Worm (Caenorhabditis elegans): Measurements from ENCODE around the gene ZK402.1.
A peak's percentile ranks its signal among the peaks of the same experiment; 100 is the strongest.
"Not testable (repeated sequence)": the region's sequence is repeated elsewhere in the genome, so short reads cannot be mapped to it uniquely, and the experiment has no call there.

The ZK402.1 gene

DNA sequence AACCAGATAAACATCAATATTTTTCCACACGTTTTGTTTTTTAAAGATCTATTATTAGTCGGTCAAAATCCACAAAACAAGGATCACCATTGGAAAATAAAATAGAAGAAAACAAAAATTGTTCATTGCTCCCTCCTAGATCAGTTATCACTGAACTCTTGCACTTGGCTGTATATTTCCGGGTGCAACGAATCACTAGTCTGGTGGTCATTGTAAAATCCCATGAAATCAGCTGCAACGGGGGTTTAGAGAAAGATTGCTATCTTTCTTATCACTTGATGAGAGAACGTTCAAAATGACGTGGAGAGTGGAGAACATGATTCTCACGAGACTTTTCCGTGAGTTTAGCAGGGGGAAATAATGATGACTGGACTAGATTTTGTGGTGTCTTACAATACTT is 8.3 kb upstream of the ZK402.1 start (continued):
- TF ChIP-seq grh-1 (GFP tag; IDR thresholded peaks at IDR 0.05) (no peak), dpl-1 (GFP tag; optimal IDR thresholded peaks at IDR 0.05) (no peak), egl-13 (tag; optimal IDR thresholded peaks at IDR 0.05) (no peak), hpl-2 (GFP tag; optimal IDR thresholded peaks at IDR 0.05) (no peak), lin-39 (tag; optimal IDR thresholded peaks at IDR 0.05) (no peak), elt-3 (tag; optimal IDR thresholded peaks at IDR 0.05) (peak in 1 of 6 experiments; percentile 87), sptf-1 (tag; optimal IDR thresholded peaks at IDR 0.05) (no peak), swsn-7 (tag; optimal IDR thresholded peaks at IDR 0.05) (no peak), lin-14 (GFP tag; optimal IDR thresholded peaks at IDR 0.05) (peak; percentile 40), nhr-19 (GFP tag; conservative IDR thresholded peaks at IDR 0.05) (peak; percentile 71), nhr-90 (tag; optimal IDR thresholded peaks at IDR 0.05; ENCODE audit: poor library complexity) (no peak), sox-4 (tag; optimal IDR thresholded peaks at IDR 0.05) (no peak), unc-86 (tag; optimal IDR thresholded peaks at IDR 0.05) (no peak), ztf-4 (tag; optimal IDR thresholded peaks at IDR 0.05) (no peak), rnt-1 (tag; optimal IDR thresholded peaks at IDR 0.05) (peak; percentile 39)

DNA sequence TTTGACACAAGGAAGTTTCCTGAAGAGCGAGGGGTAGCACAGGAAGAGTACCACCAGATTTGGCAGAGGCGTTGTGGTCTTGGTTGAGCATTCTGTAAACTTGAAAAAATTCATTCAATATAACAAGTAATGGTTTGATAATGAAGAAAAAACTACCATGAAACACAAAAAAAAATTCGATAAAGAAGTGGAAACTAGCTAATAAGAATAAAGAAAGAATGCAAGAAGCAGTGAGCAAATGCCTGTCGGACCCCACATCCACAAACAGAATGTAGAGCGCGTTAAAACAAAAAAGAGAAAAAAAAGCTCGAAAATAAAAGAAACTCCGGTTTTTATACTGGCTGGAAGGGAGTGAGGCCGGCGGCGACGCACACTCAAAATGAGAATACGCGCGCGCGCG is 6.6 kb upstream of the ZK402.1 start, which contains the start of gene H39E20.1:
Gene H39E20.1 (minus strand): TSS at position 101 of the 400 bp plus-strand sequence.
- no peak for TF ChIP-seq fkh-10 (GFP tag; optimal IDR thresholded peaks at IDR 0.05)
- TF ChIP-seq lin-35 (GFP tag; optimal IDR thresholded peaks at IDR 0.05): no peak
- no peak for TF ChIP-seq nhr-11 (tag; optimal IDR thresholded peaks at IDR 0.05)
- TF ChIP-seq ets-5 (GFP tag; IDR thresholded peaks at IDR 0.05): no peak
- TF ChIP-seq alr-1 (tag; optimal IDR thresholded peaks at IDR 0.05; ENCODE audit: borderline replicate concordance): no peak
- no peak for TF ChIP-seq efl-1 (optimal IDR thresholded peaks at IDR 0.05)
- TF ChIP-seq efl-1 (GFP tag; optimal IDR thresholded peaks at IDR 0.05 in 1 of 2): no peak
- no peak for TF ChIP-seq skn-1 (tag; optimal IDR thresholded peaks at IDR 0.05)
- TF ChIP-seq efl-3 (GFP tag; optimal IDR thresholded peaks at IDR 0.05): no peak
- TF ChIP-seq unc-62 (GFP tag; optimal IDR thresholded peaks at IDR 0.05): no peak
- no peak for TF ChIP-seq sup-37 (GFP tag; optimal IDR thresholded peaks at IDR 0.05)
- no peak for TF ChIP-seq ceh-8 (GFP tag; optimal IDR thresholded peaks at IDR 0.05)
- no peak for TF ChIP-seq nhr-77 (tag; optimal IDR thresholded peaks at IDR 0.05)
- TF ChIP-seq Y116A8C.19 (tag; optimal IDR thresholded peaks at IDR 0.05; ENCODE audit: borderline replicate concordance): no peak
- no peak for TF ChIP-seq nhr-71 (tag; optimal IDR thresholded peaks at IDR 0.05)

DNA sequence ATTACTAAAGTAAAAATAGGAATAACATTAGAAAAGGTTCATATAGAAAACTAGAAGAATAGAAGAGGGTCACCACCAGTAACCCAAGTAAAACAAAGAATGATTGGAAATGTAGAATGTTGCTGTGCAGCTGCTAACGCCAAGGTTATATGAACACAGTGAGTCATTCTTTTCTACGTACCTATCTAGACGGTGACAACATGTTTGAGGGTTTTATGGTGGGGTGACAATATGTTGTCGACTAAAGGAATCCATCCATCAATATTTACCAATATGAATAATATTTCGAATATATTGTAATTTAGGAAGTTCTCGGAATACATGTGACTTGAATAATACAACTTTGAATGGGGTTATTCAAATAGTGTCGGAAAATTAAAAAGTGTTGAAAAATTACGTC is 2.8 kb upstream of the ZK402.1 start, which contains the start of gene ZK402.5:
Gene ZK402.5 (minus strand): TSS at position 101 of the 400 bp plus-strand sequence.
- TF ChIP-seq alr-1 (tag; optimal IDR thresholded peaks at IDR 0.05; ENCODE audit: borderline replicate concordance) (no peak), nhr-71 (tag; optimal IDR thresholded peaks at IDR 0.05) (no peak), grh-1 (GFP tag; IDR thresholded peaks at IDR 0.05) (no peak), vab-15 (tag; optimal IDR thresholded peaks at IDR 0.05) (no peak), hlh-17 (GFP tag; optimal IDR thresholded peaks at IDR 0.05; ENCODE audit: borderline replicate concordance) (no peak), ama-1 (optimal IDR thresholded peaks at IDR 0.05) (no peak), ztf-4 (tag; optimal IDR thresholded peaks at IDR 0.05) (no peak), ces-1 (GFP tag; optimal IDR thresholded peaks at IDR 0.05) (no peak), pqm-1 (tag; optimal IDR thresholded peaks at IDR 0.05) (no peak), unc-130 (tag; optimal IDR thresholded peaks at IDR 0.05) (no peak)

DNA sequence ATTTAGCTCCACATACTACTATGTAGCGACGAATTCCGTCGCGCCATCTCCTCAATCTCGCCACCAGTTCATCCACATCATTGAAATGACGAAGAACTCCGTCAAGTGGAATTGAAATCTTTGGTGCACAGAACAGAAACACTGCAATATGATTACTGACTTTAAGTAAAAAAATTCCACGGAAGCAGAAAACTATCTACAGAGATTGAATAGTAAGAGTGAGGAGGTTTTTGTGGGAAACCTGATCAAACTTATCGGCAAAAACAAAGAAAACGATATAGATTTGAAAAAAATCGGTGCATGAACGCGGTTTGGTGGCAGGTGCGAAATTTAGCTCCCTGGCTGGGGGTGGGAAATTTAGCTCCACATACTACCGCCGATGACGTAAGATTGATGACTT is 627 bp upstream of the ZK402.1 start, which contains the start of gene ZK402.2:
Gene ZK402.2 (plus strand): TSS at position 301 of the 400 bp plus-strand sequence.
- not testable (repeated sequence) for TF ChIP-seq tlp-1, swsn-7, nhr-71 (tag; optimal IDR thresholded peaks at IDR 0.05)

Measured in whole organism, L1 larva.